Worm (Caenorhabditis elegans) whole organism, L2 larva: Measurements from ENCODE around the gene apc-11.

Experiments
- aly-2 ChIP-seq: fragments of 150-350 bp; optimal IDR thresholded peaks from 2 replicates; lab custom pipeline; 2014; ENCODE audit warnings: missing biosample characterization, missing genetic modification characterization
- ceh-82 ChIP-seq: fragments of 150-350 bp; optimal IDR thresholded peaks from 2 replicates; lab custom pipeline; 2014; ENCODE audit warnings: missing biosample characterization, missing genetic modification characterization
- elt-3 ChIP-seq: sonication (generic microtip); optimal IDR thresholded peaks from 2 replicates; lab custom pipeline; 2017; ENCODE audit warnings: missing biosample characterization, missing genetic modification characterization
- mab-5 ChIP-seq: fragments of 150-350 bp; optimal IDR thresholded peaks from 2 replicates; lab custom pipeline; 2014; ENCODE audit warnings: missing biosample characterization, missing genetic modification characterization
- nhr-11 ChIP-seq: fragments of 150-350 bp; optimal IDR thresholded peaks from 2 replicates; lab custom pipeline; 2014; ENCODE audit warnings: missing biosample characterization, missing genetic modification characterization
- nhr-129 ChIP-seq: fragments of 150-350 bp; optimal IDR thresholded peaks from 2 replicates; lab custom pipeline; 2014; ENCODE audit warnings: missing biosample characterization, missing genetic modification characterization
- nhr-21 ChIP-seq: fragments of 150-350 bp; optimal IDR thresholded peaks from 2 replicates; lab custom pipeline; 2014; ENCODE audit warnings: missing biosample characterization, missing genetic modification characterization
- nhr-237 ChIP-seq: fragments of 150-350 bp; optimal IDR thresholded peaks from 2 replicates; lab custom pipeline; 2014; ENCODE audit warnings: missing biosample characterization, missing genetic modification characterization
- nhr-6 ChIP-seq: fragments of 150-350 bp; optimal IDR thresholded peaks from 2 replicates; lab custom pipeline; 2014; ENCODE audit warnings: missing biosample characterization, missing genetic modification characterization
- nhr-77 ChIP-seq: fragments of 150-350 bp; optimal IDR thresholded peaks from 2 replicates; lab custom pipeline; 2014; ENCODE audit warnings: missing biosample characterization, missing genetic modification characterization
- snpc-4 ChIP-seq: fragments of 150-350 bp; optimal IDR thresholded peaks from 2 replicates; lab custom pipeline; 2014; ENCODE audit warnings: missing biosample characterization, missing genetic modification characterization
- unc-62 ChIP-seq: fragments of 150-350 bp; optimal IDR thresholded peaks from 2 replicates; lab custom pipeline; 2014; ENCODE audit warnings: missing biosample characterization, missing genetic modification reagents, missing genetic modification characterization
- ztf-1 ChIP-seq: fragments of 200-800 bp; sonication (Bioruptor generic); conservative IDR thresholded peaks from 2 replicates; pipeline ENCODE4 v1.3.6; 2022; ENCODE audit warnings: missing genetic modification characterization, missing compliant biosample characterization
- ztf-11 ChIP-seq: sonication (generic microtip); optimal IDR thresholded peaks from 2 replicates; lab custom pipeline; 2017; ENCODE audit warnings: missing biosample characterization, missing genetic modification characterization

Gene apc-11

ce11 chrIII:4548739-4549138 lies 45.5 kb downstream of the apc-11 start, which contains the start of gene M88.4:
M88.4 (plus strand) TSS chrIII:4549039.
- TF ChIP-seq snpc-4 (tag; lab: Kevin White, UChicago): no peak
- no peak for TF ChIP-seq nhr-11 (tag; lab: Kevin White, UChicago)
- TF ChIP-seq ceh-82 (tag; lab: Kevin White, UChicago): no peak
- TF ChIP-seq unc-62 (GFP tag; lab: Kevin White, UChicago): no peak
- TF ChIP-seq mab-5 (tag; lab: Kevin White, UChicago): no peak
- TF ChIP-seq nhr-129: no peak
- TF ChIP-seq nhr-237: no peak
- TF ChIP-seq ztf-11 (tag; lab: Kevin White, UChicago): no peak
- no peak for TF ChIP-seq nhr-6 (tag; lab: Kevin White, UChicago)
- no peak for TF ChIP-seq nhr-21 (tag; lab: Kevin White, UChicago)
- no peak for TF ChIP-seq elt-3 (tag; lab: Kevin White, UChicago)

- TF ChIP-seq unc-62 (GFP tag; lab: Kevin White, UChicago) (no peak), ztf-11 (tag; lab: Kevin White, UChicago) (no peak), aly-2 (no peak), ztf-1 (GFP tag; lab: Robert Waterston, UW) (no peak), nhr-77 (tag; lab: Kevin White, UChicago) (no peak)
Observed at ce11 chrIII:4544959-4545358, 49.3 kb downstream of the apc-11 start, which contains the start of gene M88.3. M88.3 (minus strand) TSS chrIII:4545059.
